Worm (Caenorhabditis elegans): ENCODE measurements around the gene gpx-6.

Gene gpx-6

ce11 chrIV:8210300-8210699 is 11.7 kb upstream of the gpx-6 start, which contains the start of gene C07G1.6:
TSS of gene C07G1.6 (minus strand) at chrIV:8210400.
- no peak for TF ChIP-seq syd-9 (tag; optimal IDR thresholded peaks at IDR 0.05)
- TF ChIP-seq ets-4 (tag; optimal IDR thresholded peaks at IDR 0.05), result no peak
- TF ChIP-seq rnt-1 (tag; optimal IDR thresholded peaks at IDR 0.05), result no peak
- TF ChIP-seq fkh-10 (GFP tag; optimal IDR thresholded peaks at IDR 0.05), result no peak
- TF ChIP-seq dmd-4 (tag; optimal IDR thresholded peaks at IDR 0.05; ENCODE audit: borderline replicate concordance), result no peak
- TF ChIP-seq pax-1 (tag; optimal IDR thresholded peaks at IDR 0.05), result no peak
- no peak for TF ChIP-seq ceh-18 (tag; optimal IDR thresholded peaks at IDR 0.05)
- TF ChIP-seq ttx-3 (tag; optimal IDR thresholded peaks at IDR 0.05), result no peak

ce11 chrIV:8211747-8212146 is 10.3 kb upstream of the gpx-6 start, which contains the start of gene C07G1.7:
TSS of gene C07G1.7 (minus strand) at chrIV:8211847.
- TF ChIP-seq npax-4 (tag; optimal IDR thresholded peaks at IDR 0.05) (no peak), gmeb-2 (tag; optimal IDR thresholded peaks at IDR 0.05) (no peak), hlh-13 (GFP tag; optimal IDR thresholded peaks at IDR 0.05) (no peak), K02D7.2 (tag; optimal IDR thresholded peaks at IDR 0.05) (no peak), unc-86 (tag; optimal IDR thresholded peaks at IDR 0.05) (no peak), che-1 (tag; optimal IDR thresholded peaks at IDR 0.05) (no peak), ttx-3 (tag; optimal IDR thresholded peaks at IDR 0.05) (no peak), ref-2 (tag; optimal IDR thresholded peaks at IDR 0.05) (no peak), dmd-4 (tag; optimal IDR thresholded peaks at IDR 0.05; ENCODE audit: borderline replicate concordance) (no peak), Y22D7AL.16 (tag; optimal IDR thresholded peaks at IDR 0.05) (no peak), lin-11 (tag; optimal IDR thresholded peaks at IDR 0.05) (no peak), sox-4 (tag; optimal IDR thresholded peaks at IDR 0.05) (no peak), pros-1 (tag; optimal IDR thresholded peaks at IDR 0.05) (no peak), ceh-45 (GFP tag; IDR thresholded peaks at IDR 0.05) (no peak), ahr-1 (tag; optimal IDR thresholded peaks at IDR 0.05) (no peak), ceh-14 (tag; optimal IDR thresholded peaks at IDR 0.05) (no peak)

ce11 chrIV:8219987-8220386 is 2.0 kb upstream of the gpx-6 start, which contains the start of gene ocr-2:
TSS of gene ocr-2 (minus strand) at chrIV:8220087.
- TF ChIP-seq T23F11.4 (GFP tag; optimal IDR thresholded peaks at IDR 0.05) (no peak), hlh-8 (tag; optimal IDR thresholded peaks at IDR 0.05) (no peak), gmeb-2 (tag; optimal IDR thresholded peaks at IDR 0.05) (no peak), elt-2 (tag; optimal IDR thresholded peaks at IDR 0.05) (no peak), unc-3 (GFP tag; conservative IDR thresholded peaks at IDR 0.05) (no peak), unc-3 (tag; optimal IDR thresholded peaks at IDR 0.05) (no peak), lin-11 (tag; optimal IDR thresholded peaks at IDR 0.05) (no peak), syd-9 (tag; optimal IDR thresholded peaks at IDR 0.05) (no peak), sox-2 (GFP tag; IDR thresholded peaks at IDR 0.05) (no peak), ceh-34 (tag; optimal IDR thresholded peaks at IDR 0.05) (no peak), unc-55 (GFP tag; optimal IDR thresholded peaks at IDR 0.05) (no peak), ttx-3 (tag; optimal IDR thresholded peaks at IDR 0.05) (no peak), fkh-10 (GFP tag; optimal IDR thresholded peaks at IDR 0.05) (no peak), F13H6.1 (tag; optimal IDR thresholded peaks at IDR 0.05) (no peak), ref-2 (tag; optimal IDR thresholded peaks at IDR 0.05) (no peak), Y22D7AL.16 (tag; optimal IDR thresholded peaks at IDR 0.05) (no peak)

- TF ChIP-seq dve-1 (tag; optimal IDR thresholded peaks at IDR 0.05) (no peak), unc-42 (tag; optimal IDR thresholded peaks at IDR 0.05) (no peak), fax-1 (tag; optimal IDR thresholded peaks at IDR 0.05) (no peak), nhr-232 (tag; optimal IDR thresholded peaks at IDR 0.05) (no peak), pax-1 (tag; optimal IDR thresholded peaks at IDR 0.05) (no peak), sox-4 (tag; optimal IDR thresholded peaks at IDR 0.05) (no peak), tbx-7 (tag; optimal IDR thresholded peaks at IDR 0.05) (no peak), ttx-3 (tag; optimal IDR thresholded peaks at IDR 0.05) (no peak), ceh-19 (GFP tag; optimal IDR thresholded peaks at IDR 0.05) (no peak), ceh-9 (tag; optimal IDR thresholded peaks at IDR 0.05) (no peak)
Observed at ce11 chrIV:8223055-8223454, 1.1 kb downstream of the gpx-6 start.

Measured in whole organism, late embryonic.